Fruit fly (Drosophila melanogaster): ENCODE results near the gene Alms1b.

Alms1b gene

DNA sequence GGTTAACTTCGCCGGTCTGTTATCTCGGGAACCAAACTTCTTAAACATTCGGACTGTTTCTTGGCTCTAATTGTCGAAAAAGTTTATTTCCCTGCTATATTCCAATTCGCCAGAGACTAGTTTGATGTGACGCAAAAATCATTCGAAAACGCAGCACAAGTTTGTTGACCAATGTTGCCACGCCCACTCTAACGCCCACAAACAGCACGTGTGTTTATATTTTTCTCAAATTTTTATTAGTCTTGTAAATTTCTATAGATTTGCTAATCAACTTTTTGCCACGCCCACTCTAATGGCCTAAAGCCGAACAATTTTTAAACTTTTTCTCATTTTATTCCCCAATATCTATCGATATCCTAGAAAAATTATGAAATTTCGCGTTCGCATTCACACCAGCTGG lies at the start of gene Alms1b:
Gene Alms1b (minus strand): TSS at position 101 of the 400 bp plus-strand sequence.
- no peak for TF ChIP-seq ttk (GFP tag; IDR thresholded peaks at IDR 0.05)
- TF ChIP-seq maf-S (GFP tag; optimal IDR thresholded peaks at IDR 0.05) = no peak
- no peak for TF ChIP-seq oc (tag; optimal IDR thresholded peaks at IDR 0.05)
- TF ChIP-seq CG8388 (GFP tag; optimal IDR thresholded peaks at IDR 0.05) = no peak
- no peak for TF ChIP-seq Meics (GFP tag; optimal IDR thresholded peaks at IDR 0.05)
- TF ChIP-seq Max (GFP tag; optimal IDR thresholded peaks at IDR 0.05) = no peak
- no peak for TF ChIP-seq Dref (GFP tag; IDR thresholded peaks at IDR 0.05)
- TF ChIP-seq psq (GFP tag; optimal IDR thresholded peaks at IDR 0.05) = no peak
- TF ChIP-seq esg (GFP tag; conservative IDR thresholded peaks at IDR 0.05) = no peak

- TF ChIP-seq Bteb2 (GFP tag; optimal IDR thresholded peaks at IDR 0.05) (peak; percentile 51), pan (optimal IDR thresholded peaks at IDR 0.05) (no peak), pan (GFP tag; optimal IDR thresholded peaks at IDR 0.05 in 1 of 2, IDR thresholded peaks at IDR 0.05 in 1 of 2) (peak in 1 of 2 experiments; percentile 69), CG15514 (GFP tag; optimal IDR thresholded peaks at IDR 0.05) (peak; percentile 18), CG9876 (GFP tag; optimal IDR thresholded peaks at IDR 0.05) (no peak), PHDP (tag; optimal IDR thresholded peaks at IDR 0.05) (peak; percentile 60), Ssrp (tag; optimal IDR thresholded peaks at IDR 0.05) (peak; percentile 36), CG13287 (GFP tag; IDR thresholded peaks at IDR 0.05; ENCODE audit: partially characterized antibody) (no peak), br (optimal IDR thresholded peaks at IDR 0.05) (no peak), Oli (tag; optimal IDR thresholded peaks at IDR 0.05) (peak; percentile 67), Ravus (GFP tag; IDR thresholded peaks at IDR 0.05) (no peak), gcm (GFP tag; optimal IDR thresholded peaks at IDR 0.05) (peak; percentile 3), CG15269 (tag; optimal IDR thresholded peaks at IDR 0.05) (peak; percentile 63), chif (GFP tag; optimal IDR thresholded peaks at IDR 0.05) (peak in 1 of 2 experiments; percentile 48), kah (GFP tag; optimal IDR thresholded peaks at IDR 0.05) (peak; percentile 13), Myb (GFP tag; optimal IDR thresholded peaks at IDR 0.05) (peak; percentile 73), lab (GFP tag; optimal IDR thresholded peaks at IDR 0.05) (peak; percentile 76), CG12155 (GFP tag; optimal IDR thresholded peaks at IDR 0.05) (peak; percentile 32), jumu (GFP tag; optimal IDR thresholded peaks at IDR 0.05) (peak; percentile 40), CoRest (tag; optimal IDR thresholded peaks at IDR 0.05) (peak; percentile 46), salm (tag; optimal IDR thresholded peaks at IDR 0.05) (peak; percentile 33), CG11695 (GFP tag; IDR thresholded peaks at IDR 0.05) (peak; percentile 67; the same call in 2 of the 3 replicates), Atf-2 (GFP tag; optimal IDR thresholded peaks at IDR 0.05) (peak; percentile 61), sens (GFP tag) (peak; percentile 90), Med (GFP tag) (peak; percentile 77), CG34422 (GFP tag; IDR thresholded peaks at IDR 0.05) (peak; percentile 52; the same call in 2 of the 3 replicates), Abd-B (GFP tag; optimal IDR thresholded peaks at IDR 0.05) (peak; percentile 16), bsh (GFP tag; optimal IDR thresholded peaks at IDR 0.05) (peak; percentile 30 to 58), CG10654 (GFP tag; optimal IDR thresholded peaks at IDR 0.05) (peak; percentile 21), CG33557 (GFP tag; optimal IDR thresholded peaks at IDR 0.05) (no peak), CHES-1-like (GFP tag; optimal IDR thresholded peaks at IDR 0.05) (peak; percentile 33), CG10462 (GFP tag; optimal IDR thresholded peaks at IDR 0.05) (peak; percentile 50), CG11456 (GFP tag; IDR thresholded peaks at IDR 0.05) (0 out of 3 replicates have a peak, but pooled peaks have one; percentile 44), tll (GFP tag; optimal IDR thresholded peaks at IDR 0.05) (no peak), CG2678 (tag; optimal IDR thresholded peaks at IDR 0.05) (peak; percentile 70), Gug (GFP tag; IDR thresholded peaks at IDR 0.05) (0 out of 4 replicates have a peak, but pooled peaks have one; percentile 17), CG5180 (GFP tag; optimal IDR thresholded peaks at IDR 0.05) (peak; percentile 10), CG6683 (GFP tag; optimal IDR thresholded peaks at IDR 0.05) (no peak), wor (GFP tag; IDR thresholded peaks at IDR 0.05) (no peak), ATbp (GFP tag; optimal IDR thresholded peaks at IDR 0.05) (peak; percentile 44)
Observed at dm6 chrX:4679813-4680381, 49.2 kb upstream of the Alms1b start.
